Worm (Caenorhabditis elegans) whole organism, mixed stage, embryonic: ENCODE results near the gene tbx-11.
A peak's percentile ranks its signal among the peaks of the same experiment; 100 is the strongest.

Source experiments
- M03D4.4 ChIP-seq: sonication (generic microtip); optimal IDR thresholded peaks from 2 replicates; lab custom pipeline; 2017; ENCODE audit warnings: mild to moderate bottlenecking, missing genetic modification characterization, missing compliant biosample characterization
- bed-3 ChIP-seq: fragments of 200-800 bp; sonication (Bioruptor generic); optimal IDR thresholded peaks from 3 replicates; lab custom pipeline; 2018; ENCODE audit warnings: mild to moderate bottlenecking, missing genetic modification characterization, moderate library complexity, missing compliant biosample characterization
- blmp-1 ChIP-seq: fragments of 150-350 bp; optimal IDR thresholded peaks from 2 replicates; lab custom pipeline; 2014; ENCODE audit warnings: missing biosample characterization, missing genetic modification characterization
- ceh-39 ChIP-seq: fragments of 150-350 bp; optimal IDR thresholded peaks from 2 replicates; lab custom pipeline; 2014; ENCODE audit warnings: missing biosample characterization, missing genetic modification characterization
- ceh-43 ChIP-seq: fragments of 200-800 bp; sonication (Bioruptor generic); optimal IDR thresholded peaks from 2 replicates; lab custom pipeline; 2018; ENCODE audit warnings: mild to moderate bottlenecking, missing genetic modification characterization, moderate library complexity, missing compliant biosample characterization
- ceh-83 ChIP-seq: fragments of 200-800 bp; sonication (Bioruptor generic); optimal IDR thresholded peaks from 2 replicates; lab custom pipeline; 2018; ENCODE audit warnings: mild to moderate bottlenecking, missing genetic modification characterization, missing compliant biosample characterization
- ces-1 ChIP-seq: fragments of 150-350 bp; optimal IDR thresholded peaks from 2 replicates; lab custom pipeline; 2014; ENCODE audit warnings: missing biosample characterization, missing genetic modification reagents, missing genetic modification characterization
- cnd-1 ChIP-seq: fragments of 200-800 bp; sonication (Bioruptor generic); optimal IDR thresholded peaks from 2 replicates; lab custom pipeline; 2018; ENCODE audit warnings: mild to moderate bottlenecking, missing genetic modification characterization, missing compliant biosample characterization
- drap-1 ChIP-seq: fragments of 200-800 bp; sonication (Bioruptor generic); optimal IDR thresholded peaks from 3 replicates; lab custom pipeline; 2018; ENCODE audit warnings: mild to moderate bottlenecking, missing genetic modification characterization, missing compliant biosample characterization
- elt-1 ChIP-seq: sonication (generic microtip); optimal IDR thresholded peaks from 2 replicates; lab custom pipeline; 2017; ENCODE audit warnings: missing genetic modification characterization, mild to moderate bottlenecking, missing compliant biosample characterization, antibody characterized with exemption, moderate library complexity, borderline replicate concordance; ENCODE audit not compliant: insufficient read depth
- flh-1 ChIP-seq: fragments of 200-800 bp; sonication (Bioruptor generic); optimal IDR thresholded peaks from 2 replicates; lab custom pipeline; 2018; ENCODE audit warnings: mild to moderate bottlenecking, missing genetic modification characterization, moderate library complexity, missing compliant biosample characterization
- hlh-1 ChIP-seq: fragments of 150-350 bp; optimal IDR thresholded peaks from 2 replicates; lab custom pipeline; 2014; ENCODE audit warnings: missing biosample characterization, missing genetic modification reagents, missing genetic modification characterization
- lin-13 ChIP-seq: fragments of 150-350 bp; optimal IDR thresholded peaks from 2 replicates; lab custom pipeline; 2014; ENCODE audit warnings: missing biosample characterization, missing genetic modification characterization
- lin-32 ChIP-seq: fragments of 200-800 bp; sonication (Bioruptor generic); optimal IDR thresholded peaks from 2 replicates; lab custom pipeline; 2018; ENCODE audit warnings: mild to moderate bottlenecking, missing genetic modification characterization, missing compliant biosample characterization
- lsy-2 ChIP-seq: fragments of 150-350 bp; optimal IDR thresholded peaks from 2 replicates; lab custom pipeline; 2014; ENCODE audit warnings: missing biosample characterization, missing genetic modification characterization
- mab-5 ChIP-seq: fragments of 150-350 bp; optimal IDR thresholded peaks from 2 replicates; lab custom pipeline; 2014; ENCODE audit warnings: missing biosample characterization, missing genetic modification characterization
- mep-1 ChIP-seq: fragments of 150-350 bp; optimal IDR thresholded peaks from 2 replicates; lab custom pipeline; 2017; ENCODE audit warnings: missing biosample characterization, missing genetic modification reagents, missing genetic modification characterization, inconsistent platforms
- mls-2 ChIP-seq: sonication (generic microtip); optimal IDR thresholded peaks from 2 replicates; lab custom pipeline; 2016; ENCODE audit warnings: mild to moderate bottlenecking, missing genetic modification characterization, moderate library complexity, missing compliant biosample characterization
- nhr-12 ChIP-seq: fragments of 150-350 bp; optimal IDR thresholded peaks from 2 replicates; lab custom pipeline; 2014; ENCODE audit warnings: missing biosample characterization, missing genetic modification characterization
- nhr-2 ChIP-seq: fragments of 150-350 bp; optimal IDR thresholded peaks from 2 replicates; lab custom pipeline; 2014; ENCODE audit warnings: missing biosample characterization, missing genetic modification characterization
- nhr-237 ChIP-seq: fragments of 150-350 bp; optimal IDR thresholded peaks from 2 replicates; lab custom pipeline; 2014; ENCODE audit warnings: missing biosample characterization, missing genetic modification characterization
- nhr-28 ChIP-seq: fragments of 150-350 bp; optimal IDR thresholded peaks from 2 replicates; lab custom pipeline; 2014; ENCODE audit warnings: missing biosample characterization, missing genetic modification characterization
- nhr-76 ChIP-seq: sonication (generic microtip); optimal IDR thresholded peaks from 2 replicates; lab custom pipeline; 2017; ENCODE audit warnings: missing biosample characterization, missing genetic modification characterization
- pha-4 ChIP-seq: fragments of 150-350 bp; optimal IDR thresholded peaks from 2 replicates; lab custom pipeline; 2018; ENCODE audit warnings: missing biosample characterization, missing genetic modification reagents, missing genetic modification characterization
- sem-2 ChIP-seq: fragments of 200-800 bp; sonication (Bioruptor generic); optimal IDR thresholded peaks from 2 replicates; lab custom pipeline; 2018; ENCODE audit warnings: mild to moderate bottlenecking, missing genetic modification characterization, missing compliant biosample characterization
- snpc-4 ChIP-seq: fragments of 150-350 bp; optimal IDR thresholded peaks from 2 replicates; lab custom pipeline; 2014; ENCODE audit warnings: missing biosample characterization, missing genetic modification characterization
- unc-120 ChIP-seq: sonication (generic microtip); optimal IDR thresholded peaks from 2 replicates; lab custom pipeline; 2017; ENCODE audit warnings: missing genetic modification characterization, missing compliant biosample characterization; ENCODE audit not compliant: poor library complexity, severe bottlenecking
- unc-39 ChIP-seq: fragments of 150-350 bp; optimal IDR thresholded peaks from 2 replicates; lab custom pipeline; 2014; ENCODE audit warnings: missing biosample characterization, missing genetic modification characterization
- zip-8 ChIP-seq: fragments of 150-350 bp; optimal IDR thresholded peaks from 2 replicates; lab custom pipeline; 2014; ENCODE audit warnings: missing biosample characterization, missing genetic modification characterization
- ztf-11 ChIP-seq: fragments of 150-350 bp; optimal IDR thresholded peaks from 2 replicates; lab custom pipeline; 2014; ENCODE audit warnings: missing biosample characterization, missing genetic modification characterization

The tbx-11 gene

DNA sequence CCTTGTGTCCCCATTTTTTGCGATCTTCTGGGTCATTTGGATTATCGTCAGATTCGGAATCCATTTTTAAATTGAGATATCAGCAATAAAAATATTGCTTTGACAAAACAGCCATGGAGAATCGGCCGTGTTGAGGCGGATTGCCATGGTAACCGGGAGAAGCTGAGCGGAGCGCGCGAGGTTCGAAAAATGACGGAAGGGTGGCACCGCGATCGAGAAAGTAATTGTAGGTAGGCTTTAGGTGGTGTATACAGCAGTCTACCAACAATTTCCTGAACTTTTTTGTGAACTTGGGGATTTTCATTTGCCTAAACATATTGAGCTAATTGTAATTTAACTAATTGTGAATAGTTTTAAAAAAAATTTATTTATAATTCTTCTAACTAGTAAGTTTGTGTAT lies 7.4 kb downstream of the tbx-11 start, which contains the start of gene ift-139:
Gene ift-139 (minus strand): TSS at position 101 of the 400 bp plus-strand sequence.
- TF ChIP-seq blmp-1 (no peak), nhr-237 (tag; lab: Kevin White, UChicago) (no peak), flh-1 (no peak), cnd-1 (no peak)

DNA sequence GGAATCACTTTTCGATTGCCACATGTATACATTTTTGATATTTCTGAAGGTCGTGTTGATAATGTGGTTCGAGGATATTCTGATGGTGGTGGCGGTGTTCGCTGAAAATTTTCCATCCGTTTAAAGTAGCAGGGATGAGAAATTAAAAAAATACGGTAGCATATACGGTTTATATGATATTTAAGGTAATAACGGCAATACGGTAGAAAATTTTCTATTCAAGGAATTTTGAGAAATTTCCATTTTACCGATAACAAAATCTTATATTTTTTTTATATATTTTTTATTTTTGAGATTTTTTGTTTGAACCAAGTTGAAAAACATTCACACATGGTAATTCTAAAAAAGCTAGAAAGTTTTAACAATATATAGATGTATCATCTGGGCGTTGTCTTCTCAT lies 16.3 kb downstream of the tbx-11 start, which contains the start of gene ZK328.6:
Gene ZK328.6 (minus strand): TSS at position 101 of the 400 bp plus-strand sequence.
- TF ChIP-seq mab-5 (tag; lab: Kevin White, UChicago) = no peak
- TF ChIP-seq nhr-28 (tag; lab: Kevin White, UChicago) = no peak
- TF ChIP-seq ces-1 (GFP tag; lab: Kevin White, UChicago) = no peak
- TF ChIP-seq elt-1 (tag; lab: Kevin White, UChicago) = no peak
- TF ChIP-seq nhr-76 (tag; lab: Kevin White, UChicago) = no peak
- no peak for TF ChIP-seq sem-2 (GFP tag; lab: Kevin White, UChicago)
- TF ChIP-seq unc-39 (tag; lab: Kevin White, UChicago) = no peak
- no peak for TF ChIP-seq nhr-237 (tag; lab: Kevin White, UChicago)
- TF ChIP-seq lin-32 (GFP tag; lab: Kevin White, UChicago) = no peak
- no peak for TF ChIP-seq unc-120 (tag; lab: Kevin White, UChicago)
- no peak for TF ChIP-seq drap-1 (GFP tag; lab: Kevin White, UChicago)
- no peak for TF ChIP-seq nhr-12 (tag; lab: Kevin White, UChicago)
- TF ChIP-seq zip-8 (tag; lab: Kevin White, UChicago) = no peak
- TF ChIP-seq blmp-1 = no peak
- TF ChIP-seq flh-1 = no peak
- no peak for TF ChIP-seq bed-3 (GFP tag; lab: Kevin White, UChicago)
- no peak for TF ChIP-seq pha-4 (tag; lab: Kevin White, UChicago)
- TF ChIP-seq snpc-4 = no peak
- TF ChIP-seq ceh-39 (tag; lab: Kevin White, UChicago) = no peak
- TF ChIP-seq mep-1 = no peak

DNA sequence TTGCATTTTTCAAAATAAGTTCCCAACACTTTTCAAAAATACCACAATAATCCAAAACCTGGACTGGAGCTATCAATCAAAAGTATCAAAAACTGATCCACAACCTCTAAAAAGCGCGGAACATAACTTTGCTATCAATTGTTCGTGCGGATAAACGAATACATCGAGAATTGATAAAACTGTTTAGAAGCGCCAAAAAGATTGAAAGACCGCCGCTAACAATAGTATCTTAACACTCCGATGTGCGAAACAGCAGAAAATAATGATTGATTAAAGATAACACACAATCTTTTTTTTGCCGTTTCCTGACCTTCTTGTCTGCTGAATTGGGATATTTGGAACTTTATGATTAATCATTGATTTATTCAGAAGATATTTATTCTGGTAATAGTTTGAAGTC lies 18.3 kb downstream of the tbx-11 start, which contains the start of gene tbx-7:
Gene tbx-7 (minus strand): TSS at position 101 of the 400 bp plus-strand sequence.
- no peak for TF ChIP-seq lin-13
- no peak for TF ChIP-seq mab-5 (tag; lab: Kevin White, UChicago)
- no peak for TF ChIP-seq lsy-2 (tag; lab: Kevin White, UChicago)

DNA sequence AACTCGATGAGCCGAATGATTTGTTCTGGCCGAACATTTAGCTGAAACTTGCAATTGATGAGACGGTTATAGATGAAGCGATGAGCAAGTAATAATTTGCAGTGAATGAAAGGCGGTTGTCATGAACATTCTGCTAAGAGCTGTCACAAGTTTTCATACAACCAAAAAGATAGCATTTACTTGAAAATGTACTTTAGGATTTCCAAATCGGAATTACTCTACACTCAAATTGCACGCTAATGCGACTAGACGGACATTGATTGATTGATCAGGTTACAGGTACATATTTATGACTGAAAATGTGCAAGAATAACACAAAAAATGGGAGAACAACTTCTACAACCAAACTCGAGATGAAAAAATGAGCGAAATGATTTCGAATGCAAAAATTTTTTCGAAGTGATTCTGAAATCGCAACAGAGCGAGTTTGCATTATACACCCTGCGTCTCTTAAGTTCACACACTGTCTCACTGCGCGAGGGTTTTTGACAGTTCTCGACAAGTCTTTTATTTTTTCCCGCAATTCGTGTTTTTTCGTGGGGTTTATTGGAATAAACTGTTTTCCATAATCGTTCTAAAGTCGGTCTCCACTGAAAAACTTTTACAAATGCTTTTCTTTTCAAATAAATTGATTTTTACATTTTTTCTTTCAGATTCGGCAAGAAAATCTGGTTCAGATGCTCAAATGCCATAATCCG lies 27.1 kb downstream of the tbx-11 start, which contains the start of the genes npp-10 and cyk-3:
Gene npp-10 (minus strand): TSS at position 51 of the 698 bp plus-strand sequence.
Gene cyk-3 (plus strand): TSS at position 648 of the 698 bp plus-strand sequence.
- TF ChIP-seq mep-1 = peak; percentile 72
- TF ChIP-seq blmp-1 = no peak
- peak; percentile 70 for TF ChIP-seq nhr-2 (tag; lab: Kevin White, UChicago)

DNA sequence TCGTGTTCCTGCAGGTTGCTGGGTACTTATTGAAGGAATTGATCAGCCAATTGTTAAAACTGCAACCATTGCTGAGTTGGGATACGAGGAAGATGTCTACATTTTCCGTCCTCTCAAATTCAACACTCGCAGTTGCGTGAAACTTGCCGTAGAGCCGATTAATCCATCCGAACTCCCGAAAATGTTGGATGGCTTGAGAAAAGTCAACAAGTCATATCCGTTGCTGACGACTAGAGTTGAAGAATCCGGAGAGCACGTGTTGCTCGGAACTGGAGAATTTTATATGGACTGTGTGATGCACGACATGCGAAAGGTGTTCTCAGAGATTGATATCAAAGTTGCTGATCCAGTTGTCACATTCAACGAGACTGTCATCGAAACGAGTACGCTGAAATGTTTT lies 35.5 kb downstream of the tbx-11 start:
- TF ChIP-seq flh-1 (no peak), nhr-76 (tag; lab: Kevin White, UChicago) (no peak), drap-1 (GFP tag; lab: Kevin White, UChicago) (no peak)

DNA sequence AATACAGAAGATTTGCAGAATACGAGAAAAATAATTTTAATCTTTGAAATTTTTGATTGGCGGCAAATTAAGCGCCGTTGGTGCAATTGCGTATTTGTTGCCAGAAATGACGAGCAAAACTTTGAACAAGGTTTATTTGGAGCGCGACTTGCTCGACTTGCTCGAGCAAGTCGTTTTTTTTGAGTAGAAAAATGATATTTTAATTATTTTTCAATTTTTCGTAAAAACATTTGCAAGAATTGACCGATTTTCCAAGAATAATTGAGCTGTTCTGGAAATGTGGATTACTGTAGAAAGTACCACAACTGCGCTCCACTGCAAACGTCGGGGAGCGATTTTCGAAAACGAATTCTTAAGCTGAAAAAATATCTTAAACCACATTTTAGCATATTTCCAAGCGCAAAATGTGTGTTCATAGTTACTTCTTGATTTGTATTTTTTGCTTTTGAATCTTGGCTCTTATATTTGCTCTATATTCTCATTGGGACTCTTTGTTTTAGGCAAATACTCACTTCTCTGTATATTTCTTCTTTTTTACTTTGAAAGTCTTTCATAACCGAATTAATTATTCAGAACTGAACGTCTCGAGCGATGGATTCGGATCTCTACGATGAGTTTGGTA lies 37.7 kb downstream of the tbx-11 start, which contains the start of the genes gcna-1 and eftu-2:
Gene gcna-1 (minus strand): TSS at position 96 of the 622 bp plus-strand sequence.
Gene eftu-2 (plus strand): TSS at position 572 of the 622 bp plus-strand sequence.
- peak; percentile 92 for TF ChIP-seq lsy-2 (tag; lab: Kevin White, UChicago)
- TF ChIP-seq mep-1 = no peak
- no peak for TF ChIP-seq hlh-1
- TF ChIP-seq, all 35 proteins: peak for 1

DNA sequence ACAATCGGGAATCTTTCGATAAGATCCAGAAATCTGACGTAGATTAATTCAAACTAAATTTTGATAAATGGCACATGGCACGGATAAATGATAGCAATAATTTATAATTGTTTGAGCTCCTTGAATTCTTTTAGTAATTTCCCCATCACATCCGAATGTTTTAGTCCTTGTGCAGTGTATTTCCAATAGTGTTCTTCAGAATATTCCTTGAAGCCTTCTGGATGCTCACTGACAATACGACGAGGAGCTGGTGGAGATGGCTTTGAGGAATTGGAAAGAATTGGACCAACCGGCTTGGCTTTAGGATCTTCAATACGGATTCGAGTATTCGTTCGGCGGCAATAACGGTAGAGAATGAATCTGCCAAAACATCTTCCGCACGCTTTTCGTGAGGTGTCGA lies 40.3 kb downstream of the tbx-11 start:
- TF ChIP-seq unc-120 (tag; lab: Kevin White, UChicago) (no peak), lsy-2 (tag; lab: Kevin White, UChicago) (no peak), mls-2 (tag; lab: Kevin White, UChicago) (no peak), M03D4.4 (no peak), mep-1 (no peak), mab-5 (tag; lab: Kevin White, UChicago) (no peak), zip-8 (tag; lab: Kevin White, UChicago) (no peak), nhr-237 (tag; lab: Kevin White, UChicago) (no peak), ceh-43 (GFP tag; lab: Kevin White, UChicago) (no peak), nhr-76 (tag; lab: Kevin White, UChicago) (no peak), ceh-83 (GFP tag; lab: Kevin White, UChicago) (no peak), ztf-11 (tag; lab: Kevin White, UChicago) (no peak), nhr-28 (tag; lab: Kevin White, UChicago) (no peak), ces-1 (GFP tag; lab: Kevin White, UChicago) (no peak), unc-39 (tag; lab: Kevin White, UChicago) (no peak), elt-1 (tag; lab: Kevin White, UChicago) (no peak)
